Worm (Caenorhabditis elegans): ENCODE results near the gene F54E4.2.

- TF ChIP-seq tab-1 (GFP tag; IDR thresholded peaks at IDR 0.05) (no peak), flt-1 (GFP tag; IDR thresholded peaks at IDR 0.05) (no peak), ref-1 (GFP tag; conservative IDR thresholded peaks at IDR 0.05) (no peak), ztf-23 (GFP tag; IDR thresholded peaks at IDR 0.05) (no peak), T22C8.4 (GFP tag; IDR thresholded peaks at IDR 0.05) (no peak)
Measured at ce11 chrX:14657445-14657844, 28.7 kb upstream of the F54E4.2 start.
